Worm (Caenorhabditis elegans) whole organism, L3 larva: ENCODE data around the gene F32D1.3.

Source experiments
- aly-2 ChIP-seq: fragments of 150-350 bp; optimal IDR thresholded peaks from 2 replicates; lab custom pipeline; 2014; ENCODE audit warnings: missing biosample characterization, missing genetic modification characterization
- ceh-16 ChIP-seq: sonication (generic microtip); optimal IDR thresholded peaks from 2 replicates; lab custom pipeline; 2017; ENCODE audit warnings: missing biosample characterization, missing genetic modification characterization
- ceh-28 ChIP-seq: fragments of 150-350 bp; optimal IDR thresholded peaks from 2 replicates; lab custom pipeline; 2014; ENCODE audit warnings: missing biosample characterization, missing genetic modification reagents, missing genetic modification characterization
- ceh-82 ChIP-seq: fragments of 150-350 bp; optimal IDR thresholded peaks from 2 replicates; lab custom pipeline; 2014; ENCODE audit warnings: missing biosample characterization, missing genetic modification characterization
- daf-12 ChIP-seq: fragments of 150-350 bp; optimal IDR thresholded peaks from 2 replicates; lab custom pipeline; 2014; ENCODE audit warnings: missing biosample characterization, missing genetic modification reagents, missing genetic modification characterization
- egl-5 ChIP-seq: fragments of 150-350 bp; optimal IDR thresholded peaks from 2 replicates; lab custom pipeline; 2017; ENCODE audit warnings: missing biosample characterization, missing genetic modification reagents, missing genetic modification characterization, inconsistent platforms
- elt-1 ChIP-seq: fragments of 150-350 bp; optimal IDR thresholded peaks from 2 replicates; lab custom pipeline; 2014; ENCODE audit warnings: missing biosample characterization, missing genetic modification characterization
- elt-3 ChIP-seq, 3 experiments: fragments of 150-350 bp in 1 of 3; sonication (generic microtip) in 2 of 3; optimal IDR thresholded peaks; 2 replicates in 2 of 3; 4 replicates in 1 of 3; lab custom pipeline; 2014 to 2017; ENCODE audit warnings: missing biosample characterization in 3 of 3, missing genetic modification characterization in 3 of 3
- eor-1 ChIP-seq, 2 experiments: fragments of 150-350 bp; optimal IDR thresholded peaks; 2 replicates each; lab custom pipeline; 2014 to 2018; ENCODE audit warnings: missing biosample characterization in 2 of 2, missing genetic modification characterization in 2 of 2
- fkh-10 ChIP-seq: sonication (generic microtip); optimal IDR thresholded peaks from 2 replicates; lab custom pipeline; 2017; ENCODE audit warnings: missing biosample characterization, missing genetic modification reagents, missing genetic modification characterization
- fkh-2 ChIP-seq: fragments of 150-350 bp; optimal IDR thresholded peaks from 2 replicates; lab custom pipeline; 2014; ENCODE audit warnings: missing biosample characterization, missing genetic modification reagents, missing genetic modification characterization
- fos-1 ChIP-seq: fragments of 150-350 bp; optimal IDR thresholded peaks from 2 replicates; lab custom pipeline; 2014; ENCODE audit warnings: missing biosample characterization, missing genetic modification characterization
- hmg-11 ChIP-seq: sonication (generic microtip); optimal IDR thresholded peaks from 2 replicates; lab custom pipeline; 2016; ENCODE audit warnings: missing genetic modification characterization, missing compliant biosample characterization
- lin-15B ChIP-seq: fragments of 150-350 bp; optimal IDR thresholded peaks from 2 replicates; lab custom pipeline; 2014; ENCODE audit warnings: missing biosample characterization, missing genetic modification characterization
- lin-39 ChIP-seq: fragments of 150-350 bp; optimal IDR thresholded peaks from 2 replicates; lab custom pipeline; 2018; ENCODE audit warnings: missing biosample characterization, missing genetic modification reagents, missing genetic modification characterization
- lsy-12 ChIP-seq: sonication (generic microtip); optimal IDR thresholded peaks from 2 replicates; lab custom pipeline; 2016; ENCODE audit warnings: mild to moderate bottlenecking, missing genetic modification characterization, missing compliant biosample characterization
- nfya-1 ChIP-seq: sonication (generic microtip); optimal IDR thresholded peaks from 2 replicates; lab custom pipeline; 2017; ENCODE audit warnings: missing genetic modification characterization, mild to moderate bottlenecking, missing compliant biosample characterization, antibody characterized with exemption, moderate library complexity; ENCODE audit not compliant: insufficient read depth
- nhr-11 ChIP-seq: fragments of 150-350 bp; optimal IDR thresholded peaks from 2 replicates; lab custom pipeline; 2014; ENCODE audit warnings: missing biosample characterization, missing genetic modification characterization
- nhr-12 ChIP-seq: fragments of 150-350 bp; optimal IDR thresholded peaks from 2 replicates; lab custom pipeline; 2014; ENCODE audit warnings: missing biosample characterization, missing genetic modification characterization
- nhr-23 ChIP-seq: fragments of 150-350 bp; optimal IDR thresholded peaks from 2 replicates; lab custom pipeline; 2014; ENCODE audit warnings: missing biosample characterization, missing genetic modification reagents, missing genetic modification characterization
- nhr-237 ChIP-seq: fragments of 150-350 bp; optimal IDR thresholded peaks from 2 replicates; lab custom pipeline; 2014; ENCODE audit warnings: missing biosample characterization, missing genetic modification characterization
- nhr-25 ChIP-seq: sonication (generic microtip); optimal IDR thresholded peaks from 2 replicates; lab custom pipeline; 2017; ENCODE audit warnings: missing biosample characterization, missing genetic modification characterization
- nhr-67 ChIP-seq: fragments of 150-350 bp; optimal IDR thresholded peaks from 2 replicates; lab custom pipeline; 2014; ENCODE audit warnings: missing biosample characterization, missing genetic modification characterization
- nhr-77 ChIP-seq: fragments of 150-350 bp; optimal IDR thresholded peaks from 2 replicates; lab custom pipeline; 2014; ENCODE audit warnings: missing biosample characterization, missing genetic modification characterization
- pha-4 ChIP-seq: fragments of 150-350 bp; optimal IDR thresholded peaks from 2 replicates; lab custom pipeline; 2014; ENCODE audit warnings: missing biosample characterization, missing genetic modification reagents, missing genetic modification characterization
- sea-2 ChIP-seq: fragments of 150-350 bp; sonication (generic microtip); optimal IDR thresholded peaks from 4 replicates; lab custom pipeline; 2014; ENCODE audit warnings: missing biosample characterization, missing genetic modification reagents, missing genetic modification characterization
- skn-1 ChIP-seq: fragments of 150-350 bp; optimal IDR thresholded peaks from 2 replicates; lab custom pipeline; 2014; ENCODE audit warnings: missing biosample characterization, missing genetic modification characterization
- snpc-4 ChIP-seq: fragments of 150-350 bp; optimal IDR thresholded peaks from 2 replicates; lab custom pipeline; 2014; ENCODE audit warnings: missing biosample characterization, missing genetic modification characterization
- tbx-2 ChIP-seq: sonication (generic microtip); optimal IDR thresholded peaks from 2 replicates; lab custom pipeline; 2016; ENCODE audit warnings: mild to moderate bottlenecking, missing genetic modification characterization, missing compliant biosample characterization
- unc-39 ChIP-seq: sonication (generic microtip); optimal IDR thresholded peaks from 4 replicates; lab custom pipeline; 2017; ENCODE audit warnings: missing biosample characterization, missing genetic modification characterization
- unc-62 ChIP-seq: fragments of 150-350 bp; sonication (generic microtip); optimal IDR thresholded peaks from 4 replicates; lab custom pipeline; 2014; ENCODE audit warnings: missing biosample characterization, missing genetic modification reagents, missing genetic modification characterization
- ztf-4 ChIP-seq: fragments of 150-350 bp; optimal IDR thresholded peaks from 2 replicates; lab custom pipeline; 2014; ENCODE audit warnings: missing biosample characterization, missing genetic modification characterization

Gene F32D1.3

DNA sequence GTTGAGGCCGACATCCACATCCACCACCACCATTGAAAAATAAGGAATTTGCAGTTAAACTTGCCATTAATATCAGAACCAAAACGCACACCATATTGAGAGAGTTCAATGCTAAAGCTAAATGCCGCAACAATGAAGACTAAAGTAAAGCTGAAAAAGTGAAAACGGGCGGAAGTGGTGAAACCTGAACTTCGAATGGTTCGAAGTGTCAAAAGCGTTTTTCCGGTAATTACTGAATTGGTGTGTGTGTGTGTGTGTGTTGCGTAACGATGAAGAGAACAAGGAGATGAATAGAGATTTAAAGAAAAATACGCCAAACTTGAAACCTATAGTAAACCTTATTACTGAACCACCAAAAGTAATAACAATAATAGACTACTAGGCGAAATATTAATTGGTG is 3.1 kb upstream of the F32D1.3 start, which contains the start of gene grl-13:
TSS of gene grl-13 (minus strand) at position 101 of the 400 bp plus-strand sequence.
- no peak for TF ChIP-seq nfya-1 (tag; lab: Kevin White, UChicago)
- no peak for TF ChIP-seq fkh-2 (tag; lab: Kevin White, UChicago)
- no peak for TF ChIP-seq nhr-25 (tag; lab: Kevin White, UChicago)

ce11 chrV:4360018-4360417 is 1.4 kb downstream of the F32D1.3 start:
- TF ChIP-seq nfya-1 (tag; lab: Kevin White, UChicago) (no peak), fkh-10 (GFP tag; lab: Kevin White, UChicago) (no peak), ztf-4 (tag; lab: Kevin White, UChicago) (no peak), elt-1 (no peak), skn-1 (no peak), nhr-77 (tag; lab: Kevin White, UChicago) (no peak), pha-4 (tag; lab: Kevin White, UChicago) (no peak), lsy-12 (tag; lab: Kevin White, UChicago) (no peak), ceh-16 (tag; lab: Kevin White, UChicago) (no peak), snpc-4 (tag; lab: Kevin White, UChicago) (no peak)

DNA sequence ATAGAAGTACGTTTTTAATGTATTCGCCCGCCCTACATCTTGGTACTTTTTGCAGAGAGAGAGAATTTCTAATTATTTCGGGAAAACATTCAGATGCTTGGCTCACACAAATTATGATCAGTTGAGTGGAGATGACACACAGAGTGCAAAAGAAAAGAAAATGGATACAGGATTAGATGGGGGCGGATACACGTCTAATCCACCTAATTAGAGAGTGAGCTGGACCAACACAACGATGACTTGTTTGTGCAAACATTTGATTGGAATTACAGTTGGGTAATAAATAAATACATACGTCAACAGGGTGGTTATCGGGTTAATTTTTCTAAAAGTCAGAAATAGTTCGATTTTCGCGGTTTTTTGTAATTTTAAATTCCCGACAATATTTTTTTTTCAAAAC is 2.2 kb downstream of the F32D1.3 start:
- no peak for TF ChIP-seq elt-3 (tag; optimal IDR thresholded peaks at IDR 0.05; lab: Kevin White, UChicago)
- no peak for TF ChIP-seq unc-39 (tag; lab: Kevin White, UChicago)
- TF ChIP-seq elt-1: no peak
- TF ChIP-seq ceh-16 (tag; lab: Kevin White, UChicago): no peak
- TF ChIP-seq nfya-1 (tag; lab: Kevin White, UChicago): no peak

DNA sequence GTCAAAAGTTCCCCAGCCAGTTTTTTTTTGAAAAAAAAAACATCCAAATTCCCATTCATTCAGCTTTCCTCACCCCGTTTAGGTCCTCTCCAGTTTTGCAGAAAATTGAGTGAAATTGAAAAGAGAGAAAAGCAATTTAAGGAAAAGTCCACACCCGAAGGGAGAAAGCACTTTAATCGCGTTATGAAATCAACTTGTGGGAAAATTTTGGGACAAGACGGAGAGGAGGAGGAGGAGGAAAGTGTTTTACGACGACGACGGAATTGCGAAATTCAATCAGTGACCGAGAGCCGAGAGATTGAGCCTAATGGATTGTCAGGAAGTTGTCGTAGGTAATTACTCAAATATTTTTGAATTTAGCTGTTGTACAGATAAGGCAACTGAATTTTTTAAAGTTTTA is 4.0 kb downstream of the F32D1.3 start:
- TF ChIP-seq egl-5 (tag; lab: Kevin White, UChicago) (no peak), nhr-12 (tag; lab: Kevin White, UChicago) (no peak), tbx-2 (tag; lab: Kevin White, UChicago) (no peak), nhr-25 (tag; lab: Kevin White, UChicago) (no peak), fos-1 (tag; lab: Kevin White, UChicago) (no peak), daf-12 (tag; lab: Kevin White, UChicago) (no peak), ceh-16 (tag; lab: Kevin White, UChicago) (no peak), unc-62 (GFP tag; lab: Kevin White, UChicago) (no peak), eor-1 (tag; optimal IDR thresholded peaks at IDR 0.05; lab: Kevin White, UChicago) (no peak), nhr-237 (tag; lab: Kevin White, UChicago) (no peak), sea-2 (GFP tag; lab: Kevin White, UChicago) (no peak), ceh-28 (no peak)
- TF ChIP-seq, all 47 proteins: peak for 0

DNA sequence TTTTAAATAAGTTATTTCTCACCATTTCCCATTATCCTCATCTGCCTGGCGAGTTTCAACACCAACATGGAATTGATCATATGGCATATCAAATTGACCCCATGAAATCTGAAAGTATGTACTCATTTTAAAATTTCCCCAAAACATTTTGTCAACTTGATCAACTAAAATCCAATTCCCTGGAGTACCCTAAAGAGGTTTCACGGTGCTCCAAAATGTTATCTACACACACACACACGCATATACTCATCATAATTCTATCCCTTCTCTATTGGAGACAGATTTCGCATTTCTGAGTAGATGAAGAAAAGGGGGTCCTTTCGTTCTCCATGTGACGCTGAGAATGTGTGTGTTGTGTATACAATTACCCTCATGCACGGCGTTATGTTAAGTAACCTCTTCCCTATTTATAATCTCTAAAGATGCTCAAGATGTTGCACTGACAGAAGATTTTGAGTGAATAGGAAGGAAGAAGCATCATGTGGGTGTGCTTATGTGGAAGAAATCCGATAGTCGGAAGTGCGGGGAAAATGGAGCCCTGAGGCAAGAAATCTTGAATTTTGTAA is 5.2 kb downstream of the F32D1.3 start:
- TF ChIP-seq fkh-10 (GFP tag; lab: Kevin White, UChicago): no peak
- TF ChIP-seq nhr-25 (tag; lab: Kevin White, UChicago): no peak
- TF ChIP-seq skn-1: no peak
- TF ChIP-seq nhr-237 (tag; lab: Kevin White, UChicago): no peak
- no peak for TF ChIP-seq unc-62 (GFP tag; lab: Kevin White, UChicago)
- TF ChIP-seq lin-15B (tag; lab: Kevin White, UChicago): no peak
- TF ChIP-seq egl-5 (tag; lab: Kevin White, UChicago): no peak
- TF ChIP-seq ceh-28: no peak
- TF ChIP-seq lin-39 (tag; lab: Kevin White, UChicago): no peak
- no peak for TF ChIP-seq nhr-11 (tag; lab: Kevin White, UChicago)
- TF ChIP-seq hmg-11 (tag; lab: Kevin White, UChicago): no peak
- no peak for TF ChIP-seq nhr-23
- TF ChIP-seq nfya-1 (tag; lab: Kevin White, UChicago): no peak
- no peak for TF ChIP-seq nhr-12 (tag; lab: Kevin White, UChicago)
- no peak for TF ChIP-seq ceh-16 (tag; lab: Kevin White, UChicago)
- TF ChIP-seq aly-2 (tag; lab: Kevin White, UChicago): no peak
- no peak for TF ChIP-seq snpc-4 (tag; lab: Kevin White, UChicago)
- TF ChIP-seq ceh-82: no peak
- TF ChIP-seq nhr-67: no peak
- no peak for TF ChIP-seq elt-1
